In the genomic region with DNA sequence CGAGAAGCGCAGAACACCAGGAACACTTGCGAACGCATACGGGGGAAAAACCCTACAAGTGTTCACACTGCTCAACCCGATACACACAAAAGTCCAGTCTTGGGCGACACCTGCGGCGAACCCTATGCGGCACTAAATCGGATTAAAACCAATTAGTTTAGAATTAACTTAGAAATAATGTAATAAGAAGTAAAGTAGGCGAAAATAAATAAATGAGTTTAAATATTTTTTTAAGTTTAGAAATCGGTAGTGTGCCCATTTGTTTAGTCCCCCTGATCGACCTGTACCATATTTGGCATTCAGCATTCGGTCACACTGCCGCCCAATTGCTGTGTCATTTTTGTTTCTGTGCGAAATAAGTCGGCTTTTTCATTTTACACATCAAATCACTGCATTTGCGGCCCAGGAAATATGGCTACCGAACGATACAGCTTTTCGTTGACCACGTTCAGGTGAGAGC, we compare ENCODE assay signal across 1 fruit fly cellular context.
TF ChIP-seq lines count a peak whose summit lies in the region.

A gene (plus strand): TSS at position 292 of the 460 bp plus-strand sequence.

TF ChIP-seq in whole organism, embryonic, 481 proteins besides CTCF, POLR2A, EP300 and RAD21 (continued from another document and continues in another):
- TF ChIP-seq MESR4 (GFP tag; optimal IDR thresholded peaks at IDR 0.05; lab: Kevin White, UChicago) (peak; percentile 66), gt (GFP tag; IDR thresholded peaks at IDR 0.05; lab: Robert Waterston, UW) (no peak), BEAF-32 (GFP tag; optimal IDR thresholded peaks at IDR 0.05; lab: Kevin White, UChicago) (peak; percentile 34), lab (GFP tag; optimal IDR thresholded peaks at IDR 0.05; lab: Kevin White, UChicago) (no peak), Meics (GFP tag; optimal IDR thresholded peaks at IDR 0.05; lab: Kevin White, UChicago) (no peak), CG18476 (GFP tag; optimal IDR thresholded peaks at IDR 0.05; lab: Kevin White, UChicago) (no peak), nerfin-2 (GFP tag; IDR thresholded peaks at IDR 0.05; lab: Robert Waterston, UW; ENCODE audit: partially characterized antibody) (no peak), otp (GFP tag; IDR thresholded peaks at IDR 0.05; lab: Robert Waterston, UW) (no peak), dmrt99B (tag; optimal IDR thresholded peaks at IDR 0.05; lab: Kevin White, UChicago) (no peak), lola (GFP tag; optimal IDR thresholded peaks at IDR 0.05; lab: Kevin White, UChicago) (no peak), sim (GFP tag; IDR thresholded peaks at IDR 0.05; lab: Robert Waterston, UW) (no peak), Ets97D (GFP tag; optimal IDR thresholded peaks at IDR 0.05; lab: Kevin White, UChicago) (peak; percentile 2), CG6854 (GFP tag; optimal IDR thresholded peaks at IDR 0.05; lab: Kevin White, UChicago) (no peak), CG2129 (GFP tag; IDR thresholded peaks at IDR 0.05; lab: Robert Waterston, UW; ENCODE audit: partially characterized antibody) (no peak), Hmx (GFP tag; optimal IDR thresholded peaks at IDR 0.05; lab: Kevin White, UChicago) (no peak), CG4282 (GFP tag; optimal IDR thresholded peaks at IDR 0.05; lab: Kevin White, UChicago) (no peak), bsh (GFP tag; optimal IDR thresholded peaks at IDR 0.05; lab: Kevin White, UChicago) (no peak), Lhr (GFP tag; optimal IDR thresholded peaks at IDR 0.05; lab: Kevin White, UChicago) (peak; percentile 26), CG17328 (GFP tag; IDR thresholded peaks at IDR 0.05; lab: Robert Waterston, UW) (no peak), fd102C (GFP tag; optimal IDR thresholded peaks at IDR 0.05; lab: Kevin White, UChicago) (no peak), esg (GFP tag; conservative IDR thresholded peaks at IDR 0.05; lab: Robert Waterston, UW) (no peak), Spps (tag; optimal IDR thresholded peaks at IDR 0.05; lab: Kevin White, UChicago) (no peak), al (GFP tag; IDR thresholded peaks at IDR 0.05; lab: Robert Waterston, UW) (no peak), CG14014 (GFP tag; IDR thresholded peaks at IDR 0.05; lab: Robert Waterston, UW) (no peak), CG12104 (GFP tag; optimal IDR thresholded peaks at IDR 0.05; lab: Kevin White, UChicago) (no peak), CG7357 (GFP tag; IDR thresholded peaks at IDR 0.05; lab: Robert Waterston, UW) (peak; percentile 93), Aef1 (GFP tag; IDR thresholded peaks at IDR 0.05; lab: Robert Waterston, UW) (no peak), fru (optimal IDR thresholded peaks at IDR 0.05; lab: Kevin White, UChicago) (no peak), Ada2b (GFP tag; IDR thresholded peaks at IDR 0.05; lab: Robert Waterston, UW) (no peak), fd64A (GFP tag; optimal IDR thresholded peaks at IDR 0.05; lab: Kevin White, UChicago) (no peak), CG10209 (GFP tag; optimal IDR thresholded peaks at IDR 0.05; lab: Kevin White, UChicago) (no peak), fd3F (GFP tag; optimal IDR thresholded peaks at IDR 0.05; lab: Kevin White, UChicago) (no peak), CG7839 (tag; optimal IDR thresholded peaks at IDR 0.05; lab: Kevin White, UChicago) (no peak), luna (GFP tag; optimal IDR thresholded peaks at IDR 0.05; lab: Kevin White, UChicago) (no peak), nau (GFP tag; optimal IDR thresholded peaks at IDR 0.05; lab: Kevin White, UChicago) (no peak), CG31388 (GFP tag; optimal IDR thresholded peaks at IDR 0.05; lab: Kevin White, UChicago) (no peak), Pdp1 (GFP tag; optimal IDR thresholded peaks at IDR 0.05; lab: Kevin White, UChicago) (no peak), sd (tag; optimal IDR thresholded peaks at IDR 0.05; lab: Kevin White, UChicago) (no peak), Dip2 (GFP tag; IDR thresholded peaks at IDR 0.05; lab: Robert Waterston, UW) (no peak), CG1529 (GFP tag; optimal IDR thresholded peaks at IDR 0.05; lab: Kevin White, UChicago) (no peak), vfl (GFP tag; optimal IDR thresholded peaks at IDR 0.05; lab: Kevin White, UChicago) (no peak), sisA (GFP tag; IDR thresholded peaks at IDR 0.05; lab: Robert Waterston, UW) (no peak), Drgx (GFP tag; IDR thresholded peaks at IDR 0.05; lab: Robert Waterston, UW) (no peak; the same call in 1 of the 2 replicates), CG10321 (GFP tag; IDR thresholded peaks at IDR 0.05; lab: Robert Waterston, UW) (no peak), amos (GFP tag; IDR thresholded peaks at IDR 0.05; lab: Robert Waterston, UW; ENCODE audit: partially characterized antibody) (no peak), run (tag; optimal IDR thresholded peaks at IDR 0.05; lab: Kevin White, UChicago) (no peak), CG2120 (GFP tag; optimal IDR thresholded peaks at IDR 0.05; lab: Kevin White, UChicago) (peak; percentile 52), CG14965 (GFP tag; optimal IDR thresholded peaks at IDR 0.05; lab: Kevin White, UChicago; ENCODE audit: borderline replicate concordance) (no peak), YL-1 (GFP tag; optimal IDR thresholded peaks at IDR 0.05; lab: Kevin White, UChicago) (peak; percentile 53), maf-S (GFP tag; optimal IDR thresholded peaks at IDR 0.05; lab: Kevin White, UChicago) (no peak), sug (tag; optimal IDR thresholded peaks at IDR 0.05; lab: Kevin White, UChicago) (peak; percentile 40), Oli (tag; optimal IDR thresholded peaks at IDR 0.05; lab: Kevin White, UChicago) (no peak), Hand (GFP tag; optimal IDR thresholded peaks at IDR 0.05; lab: Kevin White, UChicago) (no peak), CG15601 (tag; optimal IDR thresholded peaks at IDR 0.05; lab: Kevin White, UChicago) (no peak), CG17361 (GFP tag; IDR thresholded peaks at IDR 0.05; lab: Robert Waterston, UW) (0 out of 3 replicates have a peak, but pooled peaks have one; percentile 27), ttk (GFP tag; IDR thresholded peaks at IDR 0.05; lab: Robert Waterston, UW) (no peak), CG14050 (GFP tag; IDR thresholded peaks at IDR 0.05; lab: Robert Waterston, UW) (no peak), CG3726 (GFP tag; IDR thresholded peaks at IDR 0.05; lab: Robert Waterston, UW) (no peak), Hr78 (GFP tag; optimal IDR thresholded peaks at IDR 0.05; lab: Kevin White, UChicago) (no peak), Dref (GFP tag; IDR thresholded peaks at IDR 0.05; lab: Robert Waterston, UW) (peak; percentile 25; the same call in 1 of the 2 replicates), CG10274 (GFP tag; optimal IDR thresholded peaks at IDR 0.05; lab: Kevin White, UChicago) (no peak), wek (GFP tag; optimal IDR thresholded peaks at IDR 0.05; lab: Kevin White, UChicago) (no peak), CG32772 (GFP tag; IDR thresholded peaks at IDR 0.05; lab: Robert Waterston, UW) (no peak), CoRest (tag; optimal IDR thresholded peaks at IDR 0.05; lab: Kevin White, UChicago) (peak; percentile 74), CG12071 (GFP tag; optimal IDR thresholded peaks at IDR 0.05; lab: Kevin White, UChicago) (no peak), Optix (GFP tag; IDR thresholded peaks at IDR 0.05; lab: Robert Waterston, UW) (no peak), ranshi (GFP tag; IDR thresholded peaks at IDR 0.05; lab: Robert Waterston, UW) (no peak), Sox102F (GFP tag; optimal IDR thresholded peaks at IDR 0.05; lab: Kevin White, UChicago) (no peak), CG11085 (GFP tag; IDR thresholded peaks at IDR 0.05; lab: Robert Waterston, UW) (no peak), Oaz (GFP tag; IDR thresholded peaks at IDR 0.05; lab: Robert Waterston, UW) (no peak), slbo (GFP tag; IDR thresholded peaks at IDR 0.05; lab: Robert Waterston, UW) (peak; percentile 39), CG5180 (GFP tag; optimal IDR thresholded peaks at IDR 0.05; lab: Kevin White, UChicago) (no peak), CG16863 (GFP tag; optimal IDR thresholded peaks at IDR 0.05; lab: Kevin White, UChicago) (no peak), Bgb (GFP tag; IDR thresholded peaks at IDR 0.05; lab: Robert Waterston, UW; ENCODE audit: partially characterized antibody) (no peak), ash1 (GFP tag; optimal IDR thresholded peaks at IDR 0.05; lab: Kevin White, UChicago) (no peak), CG17568 (GFP tag; optimal IDR thresholded peaks at IDR 0.05; lab: Kevin White, UChicago) (no peak), CG4854 (GFP tag; optimal IDR thresholded peaks at IDR 0.05; lab: Kevin White, UChicago) (no peak), dm (GFP tag; optimal IDR thresholded peaks at IDR 0.05; lab: Kevin White, UChicago) (no peak), danr (GFP tag; IDR thresholded peaks at IDR 0.05; lab: Robert Waterston, UW) (no peak), az2 (GFP tag; optimal IDR thresholded peaks at IDR 0.05; lab: Kevin White, UChicago) (no peak), trh (GFP tag; optimal IDR thresholded peaks at IDR 0.05; lab: Kevin White, UChicago) (no peak), Scr (GFP tag; IDR thresholded peaks at IDR 0.05; lab: Robert Waterston, UW; ENCODE audit: partially characterized antibody) (no peak), unc-4 (GFP tag; IDR thresholded peaks at IDR 0.05; lab: Robert Waterston, UW; ENCODE audit: partially characterized antibody) (no peak), CG8089 (GFP tag; optimal IDR thresholded peaks at IDR 0.05; lab: Kevin White, UChicago) (no peak), ham (GFP tag; IDR thresholded peaks at IDR 0.05; lab: Robert Waterston, UW) (no peak), E2f1 (GFP tag; IDR thresholded peaks at IDR 0.05; lab: Robert Waterston, UW) (no peak), Lpt (GFP tag; optimal IDR thresholded peaks at IDR 0.05; lab: Kevin White, UChicago) (no peak), CG31365 (tag; optimal IDR thresholded peaks at IDR 0.05; lab: Kevin White, UChicago) (no peak), CG8281 (tag; optimal IDR thresholded peaks at IDR 0.05; lab: Kevin White, UChicago) (no peak), Trl (optimal IDR thresholded peaks at IDR 0.05; lab: Kevin White, UChicago) (no peak), Trl (GFP tag; optimal IDR thresholded peaks at IDR 0.05; lab: Kevin White, UChicago) (no peak), tin (GFP tag; optimal IDR thresholded peaks at IDR 0.05; lab: Kevin White, UChicago) (no peak), Mad (GFP tag; optimal IDR thresholded peaks at IDR 0.05; lab: Kevin White, UChicago) (no peak), Xrp1 (GFP tag; IDR thresholded peaks at IDR 0.05; lab: Robert Waterston, UW) (no peak), abd-A (tag; optimal IDR thresholded peaks at IDR 0.05; lab: Kevin White, UChicago) (no peak), ci (GFP tag; IDR thresholded peaks at IDR 0.05; lab: Robert Waterston, UW) (no peak), Med (GFP tag; lab: Kevin White, UChicago) (peak; percentile 73), CG1792 (GFP tag; optimal IDR thresholded peaks at IDR 0.05; lab: Kevin White, UChicago) (no peak), klu (GFP tag; IDR thresholded peaks at IDR 0.05; lab: Robert Waterston, UW) (no peak), jigr1 (GFP tag; IDR thresholded peaks at IDR 0.05; lab: Robert Waterston, UW) (no peak; the same call in 2 of the 3 replicates), Gug (GFP tag; IDR thresholded peaks at IDR 0.05; lab: Robert Waterston, UW) (no peak; the same call in 3 of the 4 replicates), croc (GFP tag; conservative IDR thresholded peaks at IDR 0.05; lab: Robert Waterston, UW) (no peak), CG17829 (tag; optimal IDR thresholded peaks at IDR 0.05; lab: Kevin White, UChicago) (peak; percentile 33), Sox100B (GFP tag; optimal IDR thresholded peaks at IDR 0.05; lab: Kevin White, UChicago) (no peak), CG3407 (GFP tag; optimal IDR thresholded peaks at IDR 0.05; lab: Kevin White, UChicago) (no peak), CG15073 (GFP tag; optimal IDR thresholded peaks at IDR 0.05; lab: Kevin White, UChicago) (no peak), CG17802 (tag; optimal IDR thresholded peaks at IDR 0.05; lab: Kevin White, UChicago) (peak; percentile 64), jing (GFP tag; optimal IDR thresholded peaks at IDR 0.05; lab: Kevin White, UChicago) (no peak), mld (GFP tag; IDR thresholded peaks at IDR 0.05; lab: Robert Waterston, UW; ENCODE audit: partially characterized antibody) (no peak), pb (GFP tag; optimal IDR thresholded peaks at IDR 0.05; lab: Kevin White, UChicago) (no peak), CG4820 (GFP tag; optimal IDR thresholded peaks at IDR 0.05; lab: Kevin White, UChicago) (no peak), zf30C (GFP tag; optimal IDR thresholded peaks at IDR 0.05; lab: Kevin White, UChicago) (peak; percentile 19), E2f2 (GFP tag; IDR thresholded peaks at IDR 0.05; lab: Robert Waterston, UW) (peak; percentile 68), hkb (optimal IDR thresholded peaks at IDR 0.05; lab: Kevin White, UChicago) (no peak), hkb (GFP tag; IDR thresholded peaks at IDR 0.05; lab: Robert Waterston, UW) (no peak), crp (GFP tag; optimal IDR thresholded peaks at IDR 0.05; lab: Kevin White, UChicago) (no peak), dimm (GFP tag; IDR thresholded peaks at IDR 0.05; lab: Robert Waterston, UW) (no peak), CG3281 (GFP tag; optimal IDR thresholded peaks at IDR 0.05; lab: Kevin White, UChicago) (no peak), shn (GFP tag; optimal IDR thresholded peaks at IDR 0.05; lab: Kevin White, UChicago) (no peak), Fer3 (tag; optimal IDR thresholded peaks at IDR 0.05; lab: Kevin White, UChicago) (peak; percentile 1), CG12942 (GFP tag; optimal IDR thresholded peaks at IDR 0.05; lab: Kevin White, UChicago) (no peak), CG3995 (GFP tag; optimal IDR thresholded peaks at IDR 0.05; lab: Kevin White, UChicago) (no peak), CG30431 (GFP tag; optimal IDR thresholded peaks at IDR 0.05; lab: Kevin White, UChicago) (no peak), org-1 (GFP tag; optimal IDR thresholded peaks at IDR 0.05; lab: Kevin White, UChicago) (no peak), lilli (GFP tag; optimal IDR thresholded peaks at IDR 0.05; lab: Kevin White, UChicago) (no peak), ftz-f1 (GFP tag; optimal IDR thresholded peaks at IDR 0.05; lab: Kevin White, UChicago) (no peak), usp (GFP tag; optimal IDR thresholded peaks at IDR 0.05; lab: Kevin White, UChicago) (no peak), CG12769 (tag; optimal IDR thresholded peaks at IDR 0.05; lab: Kevin White, UChicago) (no peak), row (GFP tag; IDR thresholded peaks at IDR 0.05; lab: Robert Waterston, UW) (peak; percentile 59), CG18011 (GFP tag; optimal IDR thresholded peaks at IDR 0.05; lab: Kevin White, UChicago) (no peak), HLHmδ (GFP tag; optimal IDR thresholded peaks at IDR 0.05; lab: Kevin White, UChicago) (no peak), CG34422 (GFP tag; IDR thresholded peaks at IDR 0.05; lab: Robert Waterston, UW) (no peak), Nf-YC (tag; optimal IDR thresholded peaks at IDR 0.05; lab: Kevin White, UChicago) (peak; percentile 30), trem (tag; optimal IDR thresholded peaks at IDR 0.05; lab: Kevin White, UChicago) (peak; percentile 80)
